Worm (Caenorhabditis elegans) whole organism, midembryonic: ENCODE results near the gene nprt-1.

Source experiments
- T22C8.4 ChIP-seq: fragments of 200-800 bp; sonication (Bioruptor generic); IDR thresholded peaks from 2 replicates; pipeline ENCODE4 v1.3.6; 2022; ENCODE audit warnings: missing genetic modification characterization, missing compliant biosample characterization
- flt-1 ChIP-seq: fragments of 200-800 bp; sonication (Bioruptor generic); IDR thresholded peaks from 2 replicates; pipeline ENCODE4 v1.3.6; 2022; ENCODE audit warnings: missing genetic modification characterization, missing compliant biosample characterization
- klf-2 ChIP-seq: fragments of 200-800 bp; sonication (Bioruptor generic); conservative IDR thresholded peaks from 2 replicates; pipeline ENCODE4 v1.3.6; 2022; ENCODE audit warnings: missing genetic modification reagents, missing genetic modification characterization, missing compliant biosample characterization
- med-1 ChIP-seq: sonication (generic microtip); optimal IDR thresholded peaks from 2 replicates; lab custom pipeline; 2017; ENCODE audit warnings: missing genetic modification characterization, mild to moderate bottlenecking, missing compliant biosample characterization, antibody characterized with exemption, missing genetic modification reagents; ENCODE audit not compliant: insufficient read depth
- tab-1 ChIP-seq: fragments of 200-800 bp; sonication (Bioruptor generic); IDR thresholded peaks from 2 replicates; pipeline ENCODE4 v1.3.6; 2022; ENCODE audit warnings: missing genetic modification characterization, missing compliant biosample characterization
- ztf-23 ChIP-seq: fragments of 200-800 bp; sonication (Bioruptor generic); IDR thresholded peaks from 2 replicates; pipeline ENCODE4 v1.3.6; 2022; ENCODE audit warnings: missing genetic modification reagents, missing genetic modification characterization, missing compliant biosample characterization

- TF ChIP-seq klf-2 (GFP tag; lab: Robert Waterston, UW) = no peak
- TF ChIP-seq tab-1 (GFP tag; lab: Robert Waterston, UW) = no peak
- no peak for TF ChIP-seq ztf-23 (GFP tag; lab: Robert Waterston, UW)
- no peak for TF ChIP-seq med-1 (GFP tag; lab: Kevin White, UChicago)
- no peak for TF ChIP-seq T22C8.4 (GFP tag; lab: Robert Waterston, UW)
- TF ChIP-seq flt-1 = no peak
Measured at ce11 chrIV:2888496-2889101, 1.7 kb downstream of the nprt-1 start.
